Worm (Caenorhabditis elegans): Measurements from ENCODE around the gene symk-1.

symk-1 gene

ce11 chrV:8623754-8624153 lies 53.6 kb downstream of the symk-1 start, which contains the start of gene F41E6.17:
Gene F41E6.17 (plus strand): TSS chrV:8624101.
- peak; percentile 16 for TF ChIP-seq hmg-11 (tag; optimal IDR thresholded peaks at IDR 0.05)
- no peak for TF ChIP-seq ceh-9 (tag; optimal IDR thresholded peaks at IDR 0.05)

ce11 chrV:8626406-8626805 lies 56.3 kb downstream of the symk-1 start:
- no peak for TF ChIP-seq tbx-2 (tag; optimal IDR thresholded peaks at IDR 0.05)
- TF ChIP-seq jun-1 (tag; optimal IDR thresholded peaks at IDR 0.05) = no peak
- no peak for TF ChIP-seq fos-1 (tag; optimal IDR thresholded peaks at IDR 0.05)
- peak; percentile 64 for TF ChIP-seq unc-62 (GFP tag; optimal IDR thresholded peaks at IDR 0.05)
- TF ChIP-seq elt-3 (tag; optimal IDR thresholded peaks at IDR 0.05) = peak in 1 of 3 experiments; percentile 1

ce11 chrV:8627580-8627979 lies 57.5 kb downstream of the symk-1 start:
- TF ChIP-seq nhr-28 (tag; optimal IDR thresholded peaks at IDR 0.05) = no peak
- no peak for TF ChIP-seq lsy-12 (tag; optimal IDR thresholded peaks at IDR 0.05)
- no peak for TF ChIP-seq pha-4 (tag; optimal IDR thresholded peaks at IDR 0.05)
- TF ChIP-seq elt-3 (tag; optimal IDR thresholded peaks at IDR 0.05) = no peak
- TF ChIP-seq daf-12 (tag; optimal IDR thresholded peaks at IDR 0.05) = no peak
- no peak for TF ChIP-seq fkh-2 (tag; optimal IDR thresholded peaks at IDR 0.05)
- TF ChIP-seq unc-39 (tag; optimal IDR thresholded peaks at IDR 0.05) = no peak
- no peak for TF ChIP-seq eor-1 (tag; optimal IDR thresholded peaks at IDR 0.05)
- no peak for TF ChIP-seq nhr-25 (tag; optimal IDR thresholded peaks at IDR 0.05)
- no peak for TF ChIP-seq aly-2 (tag; optimal IDR thresholded peaks at IDR 0.05)
- TF ChIP-seq nhr-12 (tag; optimal IDR thresholded peaks at IDR 0.05) = no peak
- no peak for TF ChIP-seq mml-1 (tag; optimal IDR thresholded peaks at IDR 0.05)
- TF ChIP-seq nhr-23 (tag; optimal IDR thresholded peaks at IDR 0.05) = no peak
- TF ChIP-seq jun-1 (tag; optimal IDR thresholded peaks at IDR 0.05) = no peak
- no peak for TF ChIP-seq pqm-1 (tag; optimal IDR thresholded peaks at IDR 0.05)
- no peak for TF ChIP-seq tbx-2 (tag; optimal IDR thresholded peaks at IDR 0.05)
- TF ChIP-seq sea-2 (GFP tag; optimal IDR thresholded peaks at IDR 0.05) = no peak
- no peak for TF ChIP-seq ZK546.5 (tag; optimal IDR thresholded peaks at IDR 0.05)
- no peak for TF ChIP-seq ceh-82 (tag; optimal IDR thresholded peaks at IDR 0.05)
- no peak for TF ChIP-seq skn-1 (tag; optimal IDR thresholded peaks at IDR 0.05)

- TF ChIP-seq elt-2 (tag; optimal IDR thresholded peaks at IDR 0.05) = no peak
- TF ChIP-seq nhr-25 (tag; optimal IDR thresholded peaks at IDR 0.05) = no peak
- no peak for TF ChIP-seq ceh-16 (tag; optimal IDR thresholded peaks at IDR 0.05)
- TF ChIP-seq nhr-23 (tag; optimal IDR thresholded peaks at IDR 0.05) = peak; percentile 20
Observed at ce11 chrV:8629029-8629428, 58.9 kb downstream of the symk-1 start, which contains the start of gene F41E6.12. Gene F41E6.12 (minus strand): TSS chrV:8629129.
